Fruit fly (Drosophila melanogaster) Kc167 (cell line): ENCODE results near the gene CG2200.

Experiments used
- Myc ChIP-seq: fragments of >200 bp; optimal IDR thresholded peaks from 2 replicates; lab custom pipeline; 2017; ENCODE audit warnings: missing external identifiers
- Sin3A ChIP-seq: fragments of >200 bp; optimal IDR thresholded peaks from 2 replicates; lab custom pipeline; 2018; ENCODE audit warnings: missing external identifiers
- h ChIP-seq: fragments of >200 bp; optimal IDR thresholded peaks from 3 replicates; lab custom pipeline; 2018; ENCODE audit warnings: missing external identifiers
- insv ChIP-seq: fragments of >200 bp; optimal IDR thresholded peaks from 3 replicates; lab custom pipeline; 2018; ENCODE audit warnings: missing external identifiers
- psq ChIP-seq: fragments of >200 bp; optimal IDR thresholded peaks from 2 replicates; lab custom pipeline; 2017; ENCODE audit warnings: missing external identifiers
- ttk ChIP-seq: sonication (Bioruptor generic); optimal IDR thresholded peaks from 2 replicates; lab custom pipeline; 2017; ENCODE audit warnings: missing external identifiers

The CG2200 gene

DNA sequence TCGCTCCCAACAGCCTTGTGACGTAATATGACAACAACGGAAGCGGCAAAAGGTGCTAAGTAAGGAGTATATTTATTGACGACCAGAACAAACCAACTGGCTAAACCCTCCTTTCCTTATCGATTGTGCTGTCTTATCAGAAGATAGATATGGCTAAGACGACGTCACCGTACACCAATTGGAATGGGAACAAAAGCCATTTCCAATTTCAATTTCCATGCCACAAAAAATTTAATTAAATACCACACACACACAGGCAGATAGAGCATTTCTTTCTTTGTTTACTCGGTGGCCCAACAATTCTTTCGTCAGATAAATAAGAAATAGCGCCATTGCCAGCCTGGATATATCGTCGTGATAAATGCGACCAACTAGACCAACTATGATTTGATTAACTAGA, 10.5 kb downstream of the CG2200 start:
- TF ChIP-seq insv (no peak), Sin3A (no peak), psq (no peak), h (lab: Kevin White, UChicago) (no peak), Myc (lab: Kevin White, UChicago) (no peak), ttk (no peak)

DNA sequence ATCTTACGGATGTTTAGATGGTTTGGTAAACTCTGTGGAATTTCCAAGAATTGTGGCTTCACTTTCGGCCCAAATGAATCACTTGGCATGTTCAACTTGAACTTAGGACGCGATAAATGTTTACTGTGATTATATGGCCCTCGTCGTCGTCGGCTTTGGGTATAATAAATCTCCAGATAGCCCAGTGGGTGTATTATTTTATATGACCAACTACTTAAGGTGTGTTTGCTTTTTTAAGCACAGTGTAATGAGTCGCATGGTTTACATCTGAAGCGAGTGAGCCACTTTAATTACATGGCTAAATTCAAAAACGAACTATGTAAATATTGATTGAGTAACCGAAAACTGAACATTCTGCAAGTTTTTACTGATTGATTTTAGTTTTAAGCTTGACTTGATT, 11.1 kb downstream of the CG2200 start:
- no peak for TF ChIP-seq h (lab: Kevin White, UChicago)
- no peak for TF ChIP-seq insv
- TF ChIP-seq psq, result no peak

DNA sequence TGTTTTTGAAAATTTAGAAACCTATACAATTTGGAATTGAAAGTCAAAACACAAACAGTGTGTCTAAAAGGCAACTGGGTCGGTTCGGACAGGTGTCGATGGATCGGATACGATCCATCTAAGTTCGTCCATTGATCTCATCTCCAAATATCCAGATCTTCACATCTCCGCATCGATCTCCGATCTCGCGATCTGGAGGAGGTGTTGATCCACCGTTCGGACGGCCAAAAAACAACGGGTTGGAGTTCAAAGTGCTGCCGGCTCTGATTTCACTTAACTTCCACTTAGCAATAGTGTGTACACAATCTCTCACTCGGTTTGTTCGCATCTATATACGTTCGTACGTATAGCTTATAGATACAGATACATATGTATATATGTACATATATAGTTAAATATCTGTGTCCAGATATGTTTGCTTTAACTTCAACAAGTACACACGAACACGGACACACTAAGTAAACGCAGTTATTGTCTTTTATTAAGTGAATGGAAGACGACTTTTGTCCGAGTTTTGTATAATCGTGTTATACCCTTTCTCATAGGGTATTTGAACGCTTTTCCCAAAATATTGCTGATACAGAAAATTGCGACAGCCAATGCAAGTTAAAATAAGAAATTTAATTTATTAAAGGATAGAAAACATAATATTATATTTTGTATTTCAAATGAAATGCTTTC, 14.2 kb downstream of the CG2200 start, which contains the start of gene Fer3HCH:
Gene Fer3HCH (minus strand): TSS at position 51 of the 681 bp plus-strand sequence.
- TF ChIP-seq h (lab: Kevin White, UChicago) (no peak), insv (no peak), Myc (lab: Kevin White, UChicago) (no peak), Sin3A (no peak), psq (no peak), ttk (no peak)

DNA sequence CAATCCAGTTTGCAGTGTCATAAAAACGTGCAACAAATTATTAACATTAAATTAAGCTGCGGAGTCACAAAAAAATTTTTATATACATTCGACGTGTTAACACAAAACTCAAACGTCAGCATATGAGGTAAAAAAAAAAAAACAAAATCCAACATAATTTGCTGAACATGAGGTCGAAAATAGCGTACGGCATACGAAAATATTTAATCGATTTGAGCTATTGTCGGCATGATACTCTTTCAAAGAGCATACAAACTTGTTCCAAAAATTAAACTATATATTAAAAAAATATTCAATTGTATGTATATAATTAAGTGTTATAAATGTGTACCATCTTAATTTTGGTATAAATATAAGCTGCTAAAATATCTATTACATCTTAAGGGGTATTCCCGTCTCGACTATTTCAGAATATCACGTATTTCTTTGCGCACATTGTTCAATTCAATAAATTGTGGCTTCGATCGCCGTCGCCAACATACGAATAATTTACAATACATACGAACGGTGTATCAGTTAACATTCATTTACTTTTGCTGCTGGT, 15.6 kb downstream of the CG2200 start:
- TF ChIP-seq ttk (no peak), Sin3A (no peak), Myc (lab: Kevin White, UChicago) (no peak), h (lab: Kevin White, UChicago) (no peak), psq (no peak)

DNA sequence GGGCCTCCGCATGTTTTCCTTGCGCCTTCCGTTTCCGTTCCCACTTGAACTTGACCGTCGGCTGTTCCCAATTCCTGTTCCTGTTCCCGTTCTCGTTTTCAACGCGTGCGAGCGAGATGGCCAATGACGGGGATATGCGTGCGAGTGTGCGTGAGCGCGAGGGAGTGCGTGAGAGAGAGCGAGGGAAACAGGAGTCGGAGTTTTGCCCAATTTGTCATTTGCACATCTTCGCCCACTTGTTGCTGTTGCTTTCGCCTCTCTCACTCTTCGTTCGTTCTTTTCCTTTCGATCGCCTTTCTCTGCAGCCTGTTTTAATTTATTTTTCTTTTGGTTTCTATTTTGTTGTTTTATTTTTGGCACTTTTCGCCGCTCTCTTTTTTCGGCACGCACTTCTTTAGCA, 17.7 kb downstream of the CG2200 start:
- no peak for TF ChIP-seq psq
- TF ChIP-seq ttk, result no peak
- no peak for TF ChIP-seq Myc (lab: Kevin White, UChicago)
- TF ChIP-seq h (lab: Kevin White, UChicago), result no peak
- no peak for TF ChIP-seq insv
- no peak for TF ChIP-seq Sin3A

- TF ChIP-seq insv (no peak), psq (no peak), h (lab: Kevin White, UChicago) (no peak), Sin3A (no peak), ttk (no peak), Myc (lab: Kevin White, UChicago) (no peak)
Measured at dm6 chrX:13112238-13112829, 18.2 kb downstream of the CG2200 start, which contains the start of gene Chpf. Gene Chpf (minus strand): TSS chrX:13112462.

DNA sequence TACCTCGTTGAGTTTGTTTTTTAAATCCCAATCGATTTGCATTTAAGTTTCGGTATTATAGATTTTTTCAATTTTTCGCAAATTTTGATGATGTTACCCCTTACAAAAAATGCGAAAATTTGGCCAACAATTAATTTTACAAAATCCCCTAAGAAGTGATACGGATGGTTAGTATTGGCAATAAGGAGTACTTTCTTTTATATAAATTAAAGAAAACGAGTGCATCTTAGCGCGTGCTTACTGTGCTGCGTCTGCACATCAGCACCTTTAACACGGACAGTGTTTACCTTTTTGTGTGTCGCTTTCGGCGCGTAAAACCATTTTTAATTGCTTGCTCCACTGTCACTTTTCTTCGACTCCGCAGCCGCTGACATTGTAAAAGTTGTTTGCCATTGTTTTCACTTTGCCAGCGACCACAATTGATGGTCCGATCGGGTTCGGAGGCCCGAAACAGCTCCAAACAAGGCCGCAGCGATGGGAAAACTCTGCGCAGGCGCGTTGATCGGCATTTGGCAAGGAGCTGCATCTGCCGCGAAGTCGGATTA, 19.8 kb downstream of the CG2200 start:
- no peak for TF ChIP-seq h (lab: Kevin White, UChicago)
- TF ChIP-seq Myc (lab: Kevin White, UChicago), result no peak
- no peak for TF ChIP-seq insv
- TF ChIP-seq psq, result no peak
- no peak for TF ChIP-seq Sin3A
- no peak for TF ChIP-seq ttk

- TF ChIP-seq insv (no peak), ttk (no peak), psq (no peak), Sin3A (no peak), Myc (lab: Kevin White, UChicago) (no peak), h (lab: Kevin White, UChicago) (no peak)
Measured at dm6 chrX:13114861-13115260, 20.8 kb downstream of the CG2200 start, which contains the start of gene CG42237. Gene CG42237 (plus strand): TSS chrX:13115131.

- TF ChIP-seq Myc (lab: Kevin White, UChicago), result no peak
- TF ChIP-seq insv, result no peak
- TF ChIP-seq h (lab: Kevin White, UChicago), result no peak
- no peak for TF ChIP-seq Sin3A
- TF ChIP-seq ttk, result no peak
- no peak for TF ChIP-seq psq
Measured at dm6 chrX:13116438-13117243, 22.5 kb downstream of the CG2200 start.

DNA sequence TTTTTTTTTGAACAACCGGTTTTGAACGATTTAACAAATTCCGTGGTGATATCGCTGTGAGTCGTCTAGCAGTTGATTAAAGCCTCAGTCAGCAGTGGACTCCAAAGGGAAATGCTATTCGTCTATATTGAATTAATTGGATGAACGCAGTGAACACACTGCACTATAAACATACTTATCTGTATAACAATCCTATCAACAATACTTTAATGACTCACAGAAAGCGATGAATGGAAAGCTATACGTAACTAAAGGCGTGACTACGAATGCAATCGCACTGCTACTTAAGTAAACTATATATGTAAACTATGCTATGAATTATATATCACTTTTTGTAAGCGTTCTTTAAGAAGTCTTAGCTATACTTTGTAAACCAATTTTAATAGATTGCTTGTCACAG, 31.5 kb downstream of the CG2200 start:
- TF ChIP-seq ttk, result no peak

- no peak for TF ChIP-seq insv
- TF ChIP-seq Sin3A, result no peak
- TF ChIP-seq psq, result no peak
- TF ChIP-seq ttk, result no peak
- TF ChIP-seq Myc (lab: Kevin White, UChicago), result no peak
Measured at dm6 chrX:13127973-13128749, 34.1 kb downstream of the CG2200 start.

- TF ChIP-seq psq (no peak), Sin3A (no peak), insv (no peak), ttk (no peak), Myc (lab: Kevin White, UChicago) (no peak), h (lab: Kevin White, UChicago) (no peak)
Measured at dm6 chrX:13128750-13129152, 34.7 kb downstream of the CG2200 start, which contains the start of the genes CG32638, CG15717 and MFS10. Gene CG32638 (minus strand): TSS chrX:13128794. Gene CG15717 (plus strand): TSS chrX:13128952. Gene MFS10 (plus strand): TSS chrX:13129018.
